Fruit fly (Drosophila melanogaster) whole organism, embryonic: ENCODE measurements around the gene CG13850.

Experiments
- Abd-B ChIP-seq: fragments of 200-800 bp; sonication (Bioruptor generic); optimal IDR thresholded peaks from 2 replicates; lab custom pipeline; 2018; ENCODE audit warnings: missing biosample characterization, mild to moderate bottlenecking, missing genetic modification characterization, moderate library complexity
- Asciz ChIP-seq: fragments of 200-800 bp; sonication (Bioruptor generic); optimal IDR thresholded peaks from 2 replicates; lab custom pipeline; 2017; ENCODE audit warnings: missing biosample characterization, mild to moderate bottlenecking, missing genetic modification characterization, missing genetic modification reagents
- B-H2 ChIP-seq: fragments of 200-800 bp; sonication (Bioruptor generic); optimal IDR thresholded peaks from 2 replicates; lab custom pipeline; 2018; ENCODE audit warnings: missing biosample characterization, mild to moderate bottlenecking, missing genetic modification characterization
- CG10565 ChIP-seq: fragments of 200-800 bp; sonication (Bioruptor generic); optimal IDR thresholded peaks from 3 replicates; lab custom pipeline; 2016; ENCODE audit warnings: missing biosample characterization, mild to moderate bottlenecking, missing genetic modification characterization
- CG12104 ChIP-seq: fragments of 200-800 bp; sonication (Bioruptor generic); optimal IDR thresholded peaks from 3 replicates; lab custom pipeline; 2016; ENCODE audit warnings: missing biosample characterization, missing genetic modification characterization
- CG13624 ChIP-seq: fragments of 200-800 bp; sonication (Bioruptor generic); optimal IDR thresholded peaks from 2 replicates; lab custom pipeline; 2016; ENCODE audit warnings: missing biosample characterization, missing genetic modification characterization
- CG15011 ChIP-seq: fragments of 200-800 bp; sonication (Bioruptor generic); optimal IDR thresholded peaks from 3 replicates; lab custom pipeline; 2018; ENCODE audit warnings: missing biosample characterization, mild to moderate bottlenecking, missing genetic modification characterization
- CG17359 ChIP-seq: fragments of 200-800 bp; sonication (Bioruptor generic); optimal IDR thresholded peaks from 3 replicates; lab custom pipeline; 2018; ENCODE audit warnings: missing biosample characterization, mild to moderate bottlenecking, missing genetic modification characterization, moderate library complexity
- CG17361 ChIP-seq: fragments of 200-800 bp; sonication (Bioruptor generic); IDR thresholded peaks from 3 replicates; pipeline ENCODE4 v1.3.6; 2022; ENCODE audit warnings: missing biosample characterization, missing genetic modification characterization
- CG17912 ChIP-seq: fragments of 200-800 bp; sonication (Bioruptor generic); optimal IDR thresholded peaks from 2 replicates; lab custom pipeline; 2018; ENCODE audit warnings: missing biosample characterization, mild to moderate bottlenecking, missing genetic modification characterization
- CG31441 ChIP-seq: fragments of 200-800 bp; sonication (Bioruptor generic); IDR thresholded peaks from 2 replicates; pipeline ENCODE4 v1.3.6; 2022; ENCODE audit warnings: missing biosample characterization, missing genetic modification characterization
- CG4404 ChIP-seq: fragments of 200-800 bp; sonication (Bioruptor generic); IDR thresholded peaks from 2 replicates; pipeline ENCODE4 v1.3.6; 2022; ENCODE audit warnings: missing biosample characterization, missing genetic modification characterization
- CG4854 ChIP-seq: fragments of 200-800 bp; sonication (Bioruptor generic); optimal IDR thresholded peaks from 2 replicates; lab custom pipeline; 2016; ENCODE audit warnings: missing biosample characterization, missing genetic modification characterization, inconsistent platforms
- CG5953 ChIP-seq: fragments of 200-800 bp; sonication (Bioruptor generic); IDR thresholded peaks from 2 replicates; pipeline ENCODE4 v1.3.6; 2022; ENCODE audit warnings: missing biosample characterization, missing genetic modification characterization
- CG6854 ChIP-seq: fragments of 200-800 bp; sonication (Bioruptor generic); optimal IDR thresholded peaks from 3 replicates; lab custom pipeline; 2017; ENCODE audit warnings: missing biosample characterization, mild to moderate bottlenecking, missing genetic modification characterization
- CG7839 ChIP-seq: fragments of 200-800 bp; sonication (Bioruptor generic); optimal IDR thresholded peaks from 3 replicates; lab custom pipeline; 2018; ENCODE audit warnings: missing biosample characterization, mild to moderate bottlenecking, missing genetic modification characterization, moderate library complexity
- CG8290 ChIP-seq, 3 experiments: fragments of 200-800 bp; sonication (Bioruptor generic); optimal IDR thresholded peaks; 2 replicates each; lab custom pipeline; 2016 to 2019; ENCODE audit warnings: missing biosample characterization in 3 of 3, missing genetic modification characterization in 3 of 3, mild to moderate bottlenecking in 2 of 3, moderate library complexity in 1 of 3
- CG8359 ChIP-seq: fragments of 200-800 bp; sonication (Bioruptor generic); optimal IDR thresholded peaks from 2 replicates; lab custom pipeline; 2017; ENCODE audit warnings: missing biosample characterization, mild to moderate bottlenecking, missing genetic modification characterization, borderline replicate concordance
- CG9215 ChIP-seq: fragments of 200-800 bp; sonication (Bioruptor generic); IDR thresholded peaks from 2 replicates; pipeline ENCODE4 v1.3.6; 2022; ENCODE audit warnings: missing biosample characterization, missing genetic modification characterization
- CG9817 ChIP-seq: fragments of 200-800 bp; sonication (Bioruptor generic); optimal IDR thresholded peaks from 2 replicates; lab custom pipeline; 2018; ENCODE audit warnings: missing biosample characterization, mild to moderate bottlenecking, missing genetic modification characterization, moderate library complexity
- CkIIα-i1 ChIP-seq: fragments of 200-800 bp; sonication (Bioruptor generic); IDR thresholded peaks from 2 replicates; pipeline ENCODE4 v1.3.6; 2022; ENCODE audit warnings: missing biosample characterization, missing genetic modification characterization
- ERR ChIP-seq: fragments of 200-800 bp; sonication (Bioruptor generic); optimal IDR thresholded peaks from 2 replicates; lab custom pipeline; 2016; ENCODE audit warnings: missing biosample characterization, missing genetic modification characterization
- Eip74EF ChIP-seq, 2 experiments: fragments of 200-800 bp in 1 of 2; fragments of >200 bp in 1 of 2; sonication (Bioruptor generic) in 1 of 2; optimal IDR thresholded peaks; 2 replicates each; lab custom pipeline; 2017 to 2019; ENCODE audit warnings: missing biosample characterization in 2 of 2, missing genetic modification characterization in 2 of 2, mild to moderate bottlenecking in 1 of 2, moderate library complexity in 1 of 2
- Elba2 ChIP-seq: fragments of 200-800 bp; sonication (Bioruptor generic); optimal IDR thresholded peaks from 3 replicates; lab custom pipeline; 2016; ENCODE audit warnings: missing biosample characterization, missing genetic modification characterization
- Fer2 ChIP-seq: fragments of 200-800 bp; sonication (Bioruptor generic); optimal IDR thresholded peaks from 2 replicates; lab custom pipeline; 2018; ENCODE audit warnings: missing biosample characterization, mild to moderate bottlenecking, missing genetic modification characterization, moderate library complexity
- HLH54F ChIP-seq: fragments of 200-800 bp; sonication (Bioruptor generic); optimal IDR thresholded peaks from 3 replicates; lab custom pipeline; 2016; ENCODE audit warnings: missing biosample characterization, missing genetic modification characterization
- Hmx ChIP-seq: fragments of 200-800 bp; sonication (Bioruptor generic); optimal IDR thresholded peaks from 2 replicates; lab custom pipeline; 2016; ENCODE audit warnings: missing biosample characterization, missing genetic modification characterization
- Meics ChIP-seq: fragments of 200-800 bp; sonication (Bioruptor generic); optimal IDR thresholded peaks from 2 replicates; lab custom pipeline; 2017; ENCODE audit warnings: missing biosample characterization, mild to moderate bottlenecking, missing genetic modification characterization
- Myb ChIP-seq: fragments of 200-800 bp; sonication (Bioruptor generic); optimal IDR thresholded peaks from 2 replicates; lab custom pipeline; 2016; ENCODE audit warnings: missing biosample characterization, missing genetic modification characterization
- Side ChIP-seq: fragments of 200-800 bp; sonication (Bioruptor generic); optimal IDR thresholded peaks from 2 replicates; lab custom pipeline; 2016; ENCODE audit warnings: missing biosample characterization, missing genetic modification characterization
- Sin3A ChIP-seq: fragments of >200 bp; optimal IDR thresholded peaks from 2 replicates; lab custom pipeline; 2018
- Sox102F ChIP-seq: fragments of 200-800 bp; sonication (Bioruptor generic); optimal IDR thresholded peaks from 2 replicates; lab custom pipeline; 2018; ENCODE audit warnings: missing biosample characterization, mild to moderate bottlenecking, missing genetic modification characterization, moderate library complexity
- Xrp1 ChIP-seq: fragments of 200-800 bp; sonication (Bioruptor generic); IDR thresholded peaks from 2 replicates; pipeline ENCODE4 v1.3.6; 2022; ENCODE audit warnings: missing biosample characterization, missing genetic modification characterization
- ap ChIP-seq: fragments of 200-800 bp; sonication (Bioruptor generic); IDR thresholded peaks from 2 replicates; pipeline ENCODE4 v1.3.6; 2022; ENCODE audit warnings: missing biosample characterization, missing genetic modification characterization
- bigmax ChIP-seq: fragments of 200-800 bp; sonication (Bioruptor generic); optimal IDR thresholded peaks from 2 replicates; lab custom pipeline; 2018; ENCODE audit warnings: missing biosample characterization, mild to moderate bottlenecking, missing genetic modification characterization
- chinmo ChIP-seq: fragments of 200-800 bp; sonication (Bioruptor generic); IDR thresholded peaks from 4 replicates; pipeline ENCODE4 v1.3.6; 2022; ENCODE audit warnings: missing biosample characterization, missing genetic modification characterization; ENCODE audit not compliant: partially characterized antibody
- ewg ChIP-seq: fragments of 200-800 bp; sonication (Bioruptor generic); optimal IDR thresholded peaks from 3 replicates; lab custom pipeline; 2017; ENCODE audit warnings: mild to moderate bottlenecking, missing biosample characterization, missing genetic modification reagents, missing genetic modification characterization
- fd64A ChIP-seq: fragments of 200-800 bp; sonication (Bioruptor generic); optimal IDR thresholded peaks from 3 replicates; lab custom pipeline; 2018; ENCODE audit warnings: missing biosample characterization, mild to moderate bottlenecking, missing genetic modification characterization
- fd96Cb ChIP-seq: fragments of 200-800 bp; sonication (Bioruptor generic); optimal IDR thresholded peaks from 2 replicates; lab custom pipeline; 2018; ENCODE audit warnings: missing biosample characterization, mild to moderate bottlenecking, missing genetic modification characterization, moderate library complexity
- h ChIP-seq: fragments of >200 bp; optimal IDR thresholded peaks from 2 replicates; lab custom pipeline; 2017
- her ChIP-seq: fragments of 200-800 bp; sonication (Bioruptor generic); optimal IDR thresholded peaks from 2 replicates; lab custom pipeline; 2016; ENCODE audit warnings: missing biosample characterization, missing genetic modification characterization
- knrl ChIP-seq: fragments of 200-800 bp; sonication (Bioruptor generic); IDR thresholded peaks from 3 replicates; pipeline ENCODE4 v1.3.6; 2022; ENCODE audit warnings: missing biosample characterization, missing genetic modification characterization; ENCODE audit not compliant: partially characterized antibody
- pb ChIP-seq: fragments of 200-800 bp; sonication (Bioruptor generic); optimal IDR thresholded peaks from 3 replicates; lab custom pipeline; 2016; ENCODE audit warnings: missing biosample characterization, missing genetic modification characterization
- pfk ChIP-seq: fragments of 200-800 bp; sonication (Bioruptor generic); optimal IDR thresholded peaks from 2 replicates; lab custom pipeline; 2018; ENCODE audit warnings: missing biosample characterization, mild to moderate bottlenecking, missing genetic modification characterization, moderate library complexity
- sc ChIP-seq, 3 experiments: fragments of >200 bp in 2 of 3; fragments of 200-800 bp in 1 of 3; sonication (Bioruptor generic) in 1 of 3; optimal IDR thresholded peaks; 2 replicates in 2 of 3; 3 replicates in 1 of 3; lab custom pipeline; 2017; ENCODE audit warnings: mild to moderate bottlenecking in 1 of 3, missing biosample characterization in 1 of 3, missing genetic modification characterization in 1 of 3, missing genetic modification reagents in 1 of 3
- sisA ChIP-seq: fragments of 200-800 bp; sonication (Bioruptor generic); IDR thresholded peaks from 2 replicates; pipeline ENCODE4 v1.3.6; 2022; ENCODE audit warnings: missing biosample characterization, missing genetic modification characterization
- ssp ChIP-seq: fragments of 200-800 bp; sonication (Bioruptor generic); IDR thresholded peaks from 2 replicates; pipeline ENCODE4 v1.3.6; 2022; ENCODE audit warnings: missing biosample characterization, missing genetic modification characterization
- usp ChIP-seq: fragments of >200 bp; optimal IDR thresholded peaks from 2 replicates; lab custom pipeline; 2017; ENCODE audit warnings: missing biosample characterization, missing genetic modification characterization

CG13850 gene

DNA sequence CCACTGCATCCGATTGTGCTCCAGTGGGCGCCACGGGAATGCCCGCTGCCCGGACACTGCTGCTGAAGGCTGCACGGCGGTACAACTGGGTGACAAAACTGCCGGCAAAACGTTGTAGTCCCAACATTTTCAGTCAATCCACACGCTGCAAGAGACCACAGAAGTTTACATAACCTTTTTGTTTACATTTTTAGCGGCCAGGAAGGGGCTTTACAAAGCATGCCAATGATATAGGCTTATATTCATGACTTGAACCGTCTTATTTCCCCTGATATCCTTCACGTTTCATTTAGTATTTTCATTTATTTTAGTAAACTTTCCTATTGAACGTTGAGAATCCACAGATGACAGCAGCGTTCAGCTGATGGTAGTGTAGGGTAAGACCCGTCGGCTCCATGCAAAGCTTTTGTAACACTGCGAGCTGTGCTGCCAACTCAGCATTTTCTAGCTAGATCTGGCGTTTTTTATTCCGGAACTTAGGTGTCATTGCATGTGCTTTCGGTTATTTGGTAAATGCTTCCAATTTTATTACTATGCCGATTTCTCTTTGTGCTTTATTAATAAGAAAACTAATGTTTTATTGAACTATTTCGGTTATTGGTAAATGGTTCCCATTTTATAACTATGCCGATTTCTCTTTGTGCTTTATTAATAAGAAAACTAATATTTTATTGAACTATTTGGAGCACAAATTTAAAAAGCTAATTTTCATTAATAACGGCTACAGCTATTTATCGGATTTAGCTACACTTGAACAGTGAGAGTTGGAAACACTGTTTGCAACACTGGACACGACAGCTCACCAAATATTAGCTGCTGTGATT is at the start of gene CG13850, which contains the start of gene lqfR (continued):
- TF ChIP-seq Xrp1 (GFP tag; lab: Robert Waterston, UW): peak; percentile 45; the same call in 1 of the 2 replicates
- TF ChIP-seq CG15011 (GFP tag; lab: Kevin White, UChicago): peak; percentile 58
- no peak for TF ChIP-seq sc (optimal IDR thresholded peaks at IDR 0.05; lab: Kevin White, UChicago)
- peak; percentile 52 for TF ChIP-seq sc (GFP tag; optimal IDR thresholded peaks at IDR 0.05; lab: Kevin White, UChicago)
- TF ChIP-seq usp (GFP tag; lab: Kevin White, UChicago): no peak
- peak; percentile 81 for TF ChIP-seq CG8290 (GFP tag; optimal IDR thresholded peaks at IDR 0.05; lab: Kevin White, UChicago)
- peak in 1 of 2 experiments; percentile 69 for TF ChIP-seq CG8290 (tag; optimal IDR thresholded peaks at IDR 0.05; lab: Kevin White, UChicago)
- peak; percentile 70 for TF ChIP-seq CG12104
- peak; percentile 31 for TF ChIP-seq ERR (GFP tag; lab: Kevin White, UChicago)
- TF ChIP-seq bigmax (GFP tag; lab: Kevin White, UChicago): peak; percentile 73
- TF ChIP-seq CG5953 (GFP tag; lab: Robert Waterston, UW): 0 out of 2 replicates have a peak, but pooled peaks have one; percentile 21
- peak; percentile 52; the same call in 1 of the 2 replicates for TF ChIP-seq CG31441 (GFP tag; lab: Robert Waterston, UW)
- peak; percentile 54 for TF ChIP-seq CG17359
- TF ChIP-seq CG9215: peak; percentile 77
- TF ChIP-seq Sin3A: peak; percentile 80
- no peak for TF ChIP-seq fd64A
- TF ChIP-seq Sox102F (GFP tag; lab: Kevin White, UChicago): no peak
- TF ChIP-seq Fer2 (tag; lab: Kevin White, UChicago): peak; percentile 22
- TF ChIP-seq CG13624: peak; percentile 81
- TF ChIP-seq CG17361: peak; percentile 91
- peak; percentile 53 for TF ChIP-seq Hmx (GFP tag; lab: Kevin White, UChicago)
- peak; percentile 47 for TF ChIP-seq B-H2 (GFP tag; lab: Kevin White, UChicago)
- TF ChIP-seq CG10565 (GFP tag; lab: Kevin White, UChicago): peak; percentile 12
- peak; percentile 79 for TF ChIP-seq Abd-B (GFP tag; lab: Kevin White, UChicago)
- peak; percentile 66 for TF ChIP-seq Side
- peak; percentile 34 for TF ChIP-seq CG8359 (GFP tag; lab: Kevin White, UChicago)
- TF ChIP-seq knrl (GFP tag; lab: Robert Waterston, UW): no peak
- peak; percentile 79 for TF ChIP-seq CG9817
- TF ChIP-seq Myb: peak; percentile 83
- TF ChIP-seq CG4404 (GFP tag; lab: Robert Waterston, UW): peak; percentile 66; the same call in 1 of the 2 replicates
- no peak for TF ChIP-seq ap (GFP tag; lab: Robert Waterston, UW)
- TF ChIP-seq CG6854 (GFP tag; lab: Kevin White, UChicago): peak; percentile 6
- TF ChIP-seq Eip74EF (GFP tag; optimal IDR thresholded peaks at IDR 0.05; lab: Kevin White, UChicago): no peak
- TF ChIP-seq HLH54F (GFP tag; lab: Kevin White, UChicago): peak; percentile 90
- TF ChIP-seq ewg (GFP tag; lab: Kevin White, UChicago): peak; percentile 65
- TF ChIP-seq Meics: peak; percentile 71
- TF ChIP-seq fd96Cb: peak; percentile 58
- TF ChIP-seq sisA (GFP tag; lab: Robert Waterston, UW): peak; percentile 58
- peak; percentile 11 for TF ChIP-seq pfk (GFP tag; lab: Kevin White, UChicago)
- TF ChIP-seq h: no peak
- peak; percentile 19 for TF ChIP-seq CG17912 (GFP tag; lab: Kevin White, UChicago)
- TF ChIP-seq CG4854 (GFP tag; lab: Kevin White, UChicago): peak; percentile 79
- TF ChIP-seq chinmo (GFP tag; lab: Robert Waterston, UW): no peak
- no peak for TF ChIP-seq CkIIα-i1 (GFP tag; lab: Robert Waterston, UW)
- TF ChIP-seq CG7839: no peak
- peak; percentile 52 for TF ChIP-seq her (GFP tag; lab: Kevin White, UChicago)
- peak; percentile 71 for TF ChIP-seq pb (GFP tag; lab: Kevin White, UChicago)
- peak; percentile 35 for TF ChIP-seq Asciz (GFP tag; lab: Kevin White, UChicago)
- peak; percentile 33; the same call in 1 of the 2 replicates for TF ChIP-seq ssp (GFP tag; lab: Robert Waterston, UW)
- peak; percentile 71 for TF ChIP-seq Elba2 (GFP tag; lab: Kevin White, UChicago)
